Fruit fly (Drosophila melanogaster) whole organism, wandering third instar larva: ENCODE data around the gene CG14339.

ENCODE experiments used
- Abd-B ChIP-seq: fragments of >200 bp; optimal IDR thresholded peaks from 2 replicates; lab custom pipeline; 2017; ENCODE audit warnings: missing biosample characterization, missing genetic modification characterization
- CG32264 ChIP-seq: fragments of 200-800 bp; sonication (Bioruptor generic); optimal IDR thresholded peaks from 2 replicates; lab custom pipeline; 2016; ENCODE audit warnings: missing biosample characterization, missing genetic modification characterization
- CrebA ChIP-seq: fragments of 200-800 bp; sonication (Bioruptor generic); optimal IDR thresholded peaks from 2 replicates; lab custom pipeline; 2016; ENCODE audit warnings: missing biosample characterization, mild to moderate bottlenecking, missing genetic modification characterization, borderline replicate concordance
- Dfd ChIP-seq: fragments of >200 bp; optimal IDR thresholded peaks from 2 replicates; lab custom pipeline; 2017; ENCODE audit warnings: missing biosample characterization, missing genetic modification characterization
- Dif ChIP-seq: fragments of 200-275, 200-300 bp; sonication (Bioruptor generic); optimal IDR thresholded peaks from 2 replicates; lab custom pipeline; 2018; ENCODE audit warnings: missing biosample characterization, missing genetic modification characterization; ENCODE audit not compliant: partially characterized antibody
- GATAd ChIP-seq: sonication (Bioruptor generic); optimal IDR thresholded peaks from 2 replicates; lab custom pipeline; 2016; ENCODE audit warnings: missing biosample characterization, missing genetic modification characterization
- HLH106 ChIP-seq: fragments of 200-800 bp; optimal IDR thresholded peaks from 3 replicates; lab custom pipeline; 2019; ENCODE audit warnings: missing biosample characterization, mild to moderate bottlenecking, missing genetic modification characterization, moderate library complexity
- Hnf4 ChIP-seq: fragments of 200-800 bp; sonication (Bioruptor generic); optimal IDR thresholded peaks from 2 replicates; lab custom pipeline; 2016; ENCODE audit warnings: missing biosample characterization, mild to moderate bottlenecking, missing genetic modification characterization
- Hr78 ChIP-seq: fragments of >200 bp; optimal IDR thresholded peaks from 2 replicates; lab custom pipeline; 2017; ENCODE audit warnings: missing biosample characterization, missing genetic modification characterization
- Hr83 ChIP-seq: fragments of 200-300 bp; sonication (Bioruptor generic); optimal IDR thresholded peaks from 2 replicates; lab custom pipeline; 2016; ENCODE audit warnings: missing biosample characterization, mild to moderate bottlenecking, missing genetic modification characterization, moderate library complexity; ENCODE audit not compliant: poor library complexity, severe bottlenecking
- Jra ChIP-seq: sonication (Bioruptor generic); optimal IDR thresholded peaks from 2 replicates; lab custom pipeline; 2016; ENCODE audit warnings: missing biosample characterization, missing genetic modification characterization
- Mio ChIP-seq: sonication (Bioruptor generic); optimal IDR thresholded peaks from 2 replicates; lab custom pipeline; 2016; ENCODE audit warnings: missing biosample characterization, missing genetic modification characterization
- Myc ChIP-seq: fragments of >200 bp; optimal IDR thresholded peaks from 2 replicates; lab custom pipeline; 2017
- N ChIP-seq: fragments of >200 bp; optimal IDR thresholded peaks from 2 replicates; lab custom pipeline; 2018; ENCODE audit warnings: missing biosample characterization, missing external identifiers, missing genetic modification characterization
- OdsH ChIP-seq: fragments of 200-800 bp; sonication (Bioruptor generic); optimal IDR thresholded peaks from 2 replicates; lab custom pipeline; 2016; ENCODE audit warnings: missing biosample characterization, mild to moderate bottlenecking, missing genetic modification characterization
- Rel ChIP-seq, 2 experiments: fragments of 200-800 bp; sonication (Bioruptor generic) in 1 of 2; optimal IDR thresholded peaks; 2 replicates in 1 of 2; 3 replicates in 1 of 2; lab custom pipeline; 2016 to 2019; ENCODE audit warnings: mild to moderate bottlenecking in 2 of 2, missing biosample characterization in 2 of 2, missing genetic modification characterization in 2 of 2, moderate library complexity in 1 of 2
- Sp1 ChIP-seq: fragments of 200-800 bp; sonication (Bioruptor generic); optimal IDR thresholded peaks from 3 replicates; lab custom pipeline; 2019; ENCODE audit warnings: missing biosample characterization, mild to moderate bottlenecking, missing genetic modification characterization, moderate library complexity
- br ChIP-seq: fragments of 200-800 bp; sonication (Bioruptor generic); optimal IDR thresholded peaks from 2 replicates; lab custom pipeline; 2016; ENCODE audit warnings: missing biosample characterization, missing genetic modification characterization
- brk ChIP-seq: fragments of 200-800 bp; sonication (Bioruptor generic); optimal IDR thresholded peaks from 2 replicates; lab custom pipeline; 2016; ENCODE audit warnings: missing biosample characterization, mild to moderate bottlenecking, missing genetic modification characterization
- dl ChIP-seq, 2 experiments: fragments of 175-275, 200-275 bp in 1 of 2; fragments of 200-275 bp in 1 of 2; sonication (Bioruptor generic); optimal IDR thresholded peaks; lab custom pipeline; 2018; ENCODE audit warnings: mild to moderate bottlenecking in 2 of 2, missing biosample characterization in 2 of 2, missing genetic modification characterization in 2 of 2, moderate library complexity in 2 of 2; ENCODE audit not compliant: partially characterized antibody in 2 of 2, insufficient read depth in 1 of 2
- ey ChIP-seq: fragments of 200-800 bp; sonication (Bioruptor generic); optimal IDR thresholded peaks from 2 replicates; lab custom pipeline; 2016; ENCODE audit warnings: missing biosample characterization, missing genetic modification characterization
- foxo ChIP-seq, 2 experiments: fragments of 200-800 bp; sonication (Bioruptor generic); optimal IDR thresholded peaks; 2 replicates in 1 of 2; 3 replicates in 1 of 2; lab custom pipeline; 2016 to 2017; ENCODE audit warnings: missing biosample characterization in 2 of 2, missing genetic modification characterization in 2 of 2
- fru ChIP-seq: fragments of 200-800 bp; sonication (Bioruptor generic); optimal IDR thresholded peaks from 3 replicates; lab custom pipeline; 2016; ENCODE audit warnings: missing biosample characterization, mild to moderate bottlenecking, missing genetic modification characterization
- h ChIP-seq: fragments of 200-800 bp; sonication (Bioruptor generic); optimal IDR thresholded peaks from 3 replicates; lab custom pipeline; 2016; ENCODE audit warnings: missing biosample characterization, mild to moderate bottlenecking, missing genetic modification characterization
- jim ChIP-seq: fragments of 175-275, 200-325 bp; sonication (Bioruptor generic); optimal IDR thresholded peaks from 2 replicates; lab custom pipeline; 2016; ENCODE audit warnings: missing biosample characterization, mild to moderate bottlenecking, missing genetic modification characterization
- pan ChIP-seq: fragments of >200 bp; optimal IDR thresholded peaks from 2 replicates; lab custom pipeline; 2017
- psq ChIP-seq: fragments of 200-800 bp; sonication (Bioruptor generic); optimal IDR thresholded peaks from 3 replicates; lab custom pipeline; 2017; ENCODE audit warnings: missing biosample characterization, mild to moderate bottlenecking, missing genetic modification characterization, moderate library complexity
- rgr ChIP-seq: fragments of 200-800 bp; sonication (Bioruptor generic); optimal IDR thresholded peaks from 3 replicates; lab custom pipeline; 2016; ENCODE audit warnings: missing biosample characterization, mild to moderate bottlenecking, missing genetic modification characterization
- sv ChIP-seq: fragments of 200-800 bp; sonication (Bioruptor generic); optimal IDR thresholded peaks from 3 replicates; lab custom pipeline; 2016; ENCODE audit warnings: missing biosample characterization, missing genetic modification characterization
- tai ChIP-seq: sonication (Bioruptor generic); optimal IDR thresholded peaks from 2 replicates; lab custom pipeline; 2016; ENCODE audit warnings: missing biosample characterization, missing genetic modification characterization
- woc ChIP-seq: sonication (Bioruptor generic); optimal IDR thresholded peaks from 2 replicates; lab custom pipeline; 2016; ENCODE audit warnings: missing biosample characterization, mild to moderate bottlenecking, missing genetic modification characterization

Gene CG14339

dm6 chr2L:1073530-1073929 lies 34.8 kb upstream of the CG14339 start:
- TF ChIP-seq jim (no peak), Hr78 (GFP tag; lab: Kevin White, UChicago) (no peak), dl (GFP tag; optimal IDR thresholded peaks at IDR 0.05; lab: Kevin White, UChicago; ENCODE audit: insufficient read depth in 1 of 2, partially characterized antibody in 2 of 2) (no peak), CG32264 (GFP tag; lab: Kevin White, UChicago) (no peak), Myc (lab: Kevin White, UChicago) (no peak), N (GFP tag; lab: Kevin White, UChicago) (no peak), psq (GFP tag; lab: Kevin White, UChicago) (no peak), tai (no peak), Hnf4 (no peak), h (no peak), Abd-B (GFP tag; lab: Kevin White, UChicago) (no peak)
- TF ChIP-seq, all 38 proteins: peak for 0

dm6 chr2L:1074180-1074864 lies 34.0 kb upstream of the CG14339 start:
- TF ChIP-seq h (peak; percentile 1), Hr83 (GFP tag; lab: Kevin White, UChicago) (no peak), psq (GFP tag; lab: Kevin White, UChicago) (peak; percentile 7), GATAd (GFP tag; lab: Kevin White, UChicago) (no peak), fru (GFP tag; lab: Kevin White, UChicago) (no peak), ey (no peak), woc (GFP tag; lab: Kevin White, UChicago) (no peak), Hr78 (GFP tag; lab: Kevin White, UChicago) (no peak), sv (GFP tag; lab: Kevin White, UChicago) (peak; percentile 34), Myc (lab: Kevin White, UChicago) (no peak), rgr (GFP tag; lab: Kevin White, UChicago) (peak; percentile 31), Rel (GFP tag; optimal IDR thresholded peaks at IDR 0.05; lab: Kevin White, UChicago) (no peak), Rel (tag; optimal IDR thresholded peaks at IDR 0.05; lab: Kevin White, UChicago) (no peak), pan (no peak), foxo (GFP tag; optimal IDR thresholded peaks at IDR 0.05; lab: Kevin White, UChicago) (peak in 1 of 2 experiments; percentile 15), CrebA (GFP tag; lab: Kevin White, UChicago) (no peak)

- TF ChIP-seq sv (GFP tag; lab: Kevin White, UChicago), result peak; percentile 76
- TF ChIP-seq ey, result peak; percentile 53
- TF ChIP-seq brk, result no peak
- TF ChIP-seq Jra (GFP tag; lab: Kevin White, UChicago), result no peak
- TF ChIP-seq br, result peak; percentile 49
- no peak for TF ChIP-seq CrebA (GFP tag; lab: Kevin White, UChicago)
- peak; percentile 8 for TF ChIP-seq Sp1 (GFP tag; lab: Kevin White, UChicago)
- no peak for TF ChIP-seq dl (GFP tag; optimal IDR thresholded peaks at IDR 0.05; lab: Kevin White, UChicago; ENCODE audit: insufficient read depth in 1 of 2, partially characterized antibody in 2 of 2)
- no peak for TF ChIP-seq Dif
- peak; percentile 50 for TF ChIP-seq rgr (GFP tag; lab: Kevin White, UChicago)
- TF ChIP-seq OdsH (GFP tag; lab: Kevin White, UChicago), result peak; percentile 30
- peak; percentile 59 for TF ChIP-seq h
- TF ChIP-seq Hr78 (GFP tag; lab: Kevin White, UChicago), result no peak
- TF ChIP-seq fru (GFP tag; lab: Kevin White, UChicago), result peak; percentile 49
- no peak for TF ChIP-seq Mio (GFP tag; lab: Kevin White, UChicago)
- no peak for TF ChIP-seq jim
- peak; percentile 30 for TF ChIP-seq HLH106 (tag; lab: Kevin White, UChicago)
- TF ChIP-seq Dfd, result no peak
- TF ChIP-seq psq (GFP tag; lab: Kevin White, UChicago), result peak; percentile 25
- TF ChIP-seq foxo (GFP tag; optimal IDR thresholded peaks at IDR 0.05; lab: Kevin White, UChicago), result peak in 1 of 2 experiments; percentile 73
- TF ChIP-seq, all 38 proteins: peak for 11
Measured at dm6 chr2L:1075753-1076152, 32.6 kb upstream of the CG14339 start.

- TF ChIP-seq N (GFP tag; lab: Kevin White, UChicago), result peak; percentile 67
- TF ChIP-seq Hr78 (GFP tag; lab: Kevin White, UChicago), result no peak
- peak; percentile 16 for TF ChIP-seq rgr (GFP tag; lab: Kevin White, UChicago)
- TF ChIP-seq h, result peak; percentile 22
- TF ChIP-seq Hnf4, result no peak
- TF ChIP-seq Abd-B (GFP tag; lab: Kevin White, UChicago), result peak; percentile 17
Measured at dm6 chr2L:1077053-1077452, 31.3 kb upstream of the CG14339 start.
